Worm (Caenorhabditis elegans): Measurements from ENCODE around the gene C32B5.15.
"Not testable (repeated sequence)": the region's sequence is repeated elsewhere in the genome, so short reads cannot be mapped to it uniquely, and the experiment has no call there.

C32B5.15 gene

DNA sequence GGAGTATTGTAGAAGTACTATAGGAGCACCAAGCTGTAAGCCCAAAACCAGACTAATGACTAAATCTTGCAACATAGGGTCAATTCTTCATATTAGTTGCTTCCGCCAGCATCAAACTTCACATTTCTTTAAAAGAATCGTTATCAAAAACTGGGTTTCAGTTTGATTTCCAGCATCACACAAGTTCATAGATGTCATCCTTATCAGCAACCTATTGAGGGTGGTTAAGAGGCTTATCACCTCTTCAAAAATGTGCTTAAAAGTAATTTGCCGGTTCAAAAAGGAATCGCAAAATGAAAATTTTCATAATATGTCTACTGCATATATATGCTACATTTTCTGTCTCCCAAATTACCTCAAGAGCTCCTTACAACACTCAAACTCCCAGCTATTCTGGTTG lies 29.0 kb downstream of the C32B5.15 start, which contains the start of gene clec-43:
Gene clec-43, plus strand, starts transcription at position 294 of the 400 bp plus-strand sequence.
- TF ChIP-seq elt-4 (tag; optimal IDR thresholded peaks at IDR 0.05) (no peak), nhr-232 (tag; optimal IDR thresholded peaks at IDR 0.05) (no peak), ceh-19 (GFP tag; optimal IDR thresholded peaks at IDR 0.05) (no peak), fax-1 (tag; optimal IDR thresholded peaks at IDR 0.05) (no peak), unc-55 (GFP tag; optimal IDR thresholded peaks at IDR 0.05) (no peak), ets-4 (tag; optimal IDR thresholded peaks at IDR 0.05) (no peak), madf-2 (tag; optimal IDR thresholded peaks at IDR 0.05) (no peak), fkh-6 (tag; optimal IDR thresholded peaks at IDR 0.05) (no peak), unc-86 (tag; optimal IDR thresholded peaks at IDR 0.05) (no peak), hlh-13 (GFP tag; optimal IDR thresholded peaks at IDR 0.05) (no peak), gmeb-2 (tag; optimal IDR thresholded peaks at IDR 0.05) (no peak), dmd-4 (tag; optimal IDR thresholded peaks at IDR 0.05; ENCODE audit: borderline replicate concordance) (no peak), pag-3 (tag; optimal IDR thresholded peaks at IDR 0.05; ENCODE audit: borderline replicate concordance) (no peak), nhr-11 (tag; optimal IDR thresholded peaks at IDR 0.05) (no peak)

DNA sequence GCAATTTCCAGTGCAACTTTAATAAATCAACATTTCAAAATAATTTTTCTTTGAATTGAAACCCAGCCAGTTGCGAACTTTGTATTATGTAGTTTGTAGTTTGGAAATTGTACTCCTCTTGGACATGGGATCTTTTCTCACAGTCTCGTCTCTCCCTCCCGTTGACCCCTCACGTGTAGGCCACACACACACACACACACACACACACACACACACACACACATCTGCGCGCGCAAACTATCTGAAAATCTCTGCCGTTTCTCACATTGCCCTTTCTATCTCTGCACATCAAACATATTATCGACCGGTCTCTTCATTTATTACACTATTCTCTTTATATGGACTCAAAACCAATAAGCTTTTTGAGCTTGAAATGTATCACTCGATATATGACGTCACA lies 32.0 kb downstream of the C32B5.15 start, which contains the start of gene fbxc-36:
Gene fbxc-36, plus strand, starts transcription at position 205 of the 400 bp plus-strand sequence.
- no peak for TF ChIP-seq elt-4 (tag; optimal IDR thresholded peaks at IDR 0.05)
- peak; percentile 48 for TF ChIP-seq hlh-30 (tag; optimal IDR thresholded peaks at IDR 0.05; ENCODE audit: insufficient read depth)

DNA sequence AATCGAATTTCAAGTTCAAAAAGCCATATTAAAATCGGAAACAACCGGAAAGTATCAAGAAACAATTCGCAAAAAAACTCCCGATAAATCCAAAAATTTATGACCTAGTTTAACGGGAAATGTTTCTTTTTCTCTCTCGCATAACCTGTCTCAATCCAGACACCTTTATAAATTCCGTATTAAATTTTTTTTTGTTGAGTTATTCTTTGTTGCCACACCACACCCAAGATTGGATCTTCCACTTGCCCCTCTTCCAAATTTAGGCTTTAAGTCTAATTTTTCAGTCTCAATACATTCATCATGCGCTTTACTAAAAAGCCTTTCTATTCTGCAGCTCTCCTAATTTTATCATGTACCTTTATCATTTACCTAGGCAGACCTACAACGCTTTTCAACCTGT lies 34.2 kb downstream of the C32B5.15 start, which contains the start of gene R07C3.3:
Gene R07C3.3, plus strand, starts transcription at position 301 of the 400 bp plus-strand sequence.
- TF ChIP-seq C08G9.2 (tag; optimal IDR thresholded peaks at IDR 0.05) (no peak), ref-2 (tag; optimal IDR thresholded peaks at IDR 0.05) (no peak), ceh-24 (tag; optimal IDR thresholded peaks at IDR 0.05) (no peak), unc-55 (GFP tag; optimal IDR thresholded peaks at IDR 0.05) (no peak), tbx-7 (tag; optimal IDR thresholded peaks at IDR 0.05) (no peak), hlh-6 (tag; optimal IDR thresholded peaks at IDR 0.05) (no peak), ets-4 (tag; optimal IDR thresholded peaks at IDR 0.05) (no peak), hlh-8 (tag; optimal IDR thresholded peaks at IDR 0.05) (no peak), ceh-14 (tag; optimal IDR thresholded peaks at IDR 0.05) (no peak), tbx-2 (tag; optimal IDR thresholded peaks at IDR 0.05) (no peak), elt-2 (tag; optimal IDR thresholded peaks at IDR 0.05) (no peak)

DNA sequence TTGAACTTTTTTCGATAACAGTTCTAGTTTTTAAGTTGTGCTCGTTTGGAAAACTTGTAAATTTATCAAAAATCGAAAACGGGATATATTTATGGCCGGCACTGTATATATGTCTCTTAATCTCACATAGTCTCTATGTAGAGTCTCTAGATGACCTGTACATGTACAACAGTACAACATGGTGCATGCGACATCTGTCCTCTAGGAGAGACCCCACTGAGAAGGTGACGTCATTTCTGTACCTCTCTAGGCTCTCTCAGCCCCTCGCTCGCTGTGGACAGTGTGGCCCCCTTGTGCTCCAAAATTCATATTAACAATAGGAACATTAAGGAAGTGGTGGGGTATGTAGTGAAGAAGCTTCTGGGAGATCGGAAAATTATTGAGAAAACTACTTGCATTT lies 35.5 kb downstream of the C32B5.15 start:
- TF ChIP-seq ref-2 (tag; optimal IDR thresholded peaks at IDR 0.05) (peak; percentile 83), syd-9 (tag; optimal IDR thresholded peaks at IDR 0.05) (no peak)

DNA sequence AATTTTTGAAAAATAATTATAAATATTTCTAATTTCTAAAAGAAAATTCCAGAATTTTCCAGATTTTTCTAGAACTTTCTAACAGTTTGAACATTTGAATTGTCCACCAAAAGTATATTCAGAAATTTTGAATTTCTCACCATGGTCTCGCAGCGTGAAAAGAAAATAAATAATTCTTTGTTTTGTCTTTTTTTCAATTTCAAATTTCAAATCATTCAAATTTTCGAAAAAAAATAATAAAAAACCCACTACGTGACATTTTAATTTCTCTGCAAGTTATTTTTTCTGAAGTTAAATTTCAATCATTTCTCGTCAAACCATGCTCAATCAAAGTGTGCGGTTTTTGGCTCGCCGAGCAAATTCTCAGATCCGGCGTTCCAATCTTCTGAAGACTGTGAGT lies 40.0 kb downstream of the C32B5.15 start, which contains the start of gene acs-15:
Gene acs-15, plus strand, starts transcription at position 301 of the 400 bp plus-strand sequence.
- TF ChIP-seq ceh-31 (tag; optimal IDR thresholded peaks at IDR 0.05) = no peak
- no peak for TF ChIP-seq ceh-24 (tag; optimal IDR thresholded peaks at IDR 0.05)
- TF ChIP-seq ama-1 (optimal IDR thresholded peaks at IDR 0.05) = no peak

DNA sequence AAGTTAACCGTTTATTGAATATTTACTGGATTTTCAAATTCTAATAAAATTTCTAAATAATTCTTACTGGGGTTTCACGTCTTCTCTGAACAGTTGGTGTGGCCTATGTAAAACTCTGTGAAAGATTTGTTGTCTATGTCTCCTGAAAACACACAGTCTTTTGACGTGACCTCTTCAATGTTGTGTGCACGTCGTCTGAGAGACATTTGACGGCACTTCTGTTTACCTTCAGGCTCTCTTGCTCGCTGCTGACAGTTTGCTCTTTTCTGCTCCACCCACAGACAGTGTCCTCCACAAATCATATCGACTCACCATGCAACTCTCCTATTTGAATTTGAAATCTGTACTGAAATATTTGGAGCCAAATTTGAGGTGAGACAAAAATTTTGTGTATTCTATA lies 41.9 kb downstream of the C32B5.15 start, which contains the start of gene fbxc-34:
Gene fbxc-34, plus strand, starts transcription at position 301 of the 400 bp plus-strand sequence.
- TF ChIP-seq sox-2 (GFP tag; IDR thresholded peaks at IDR 0.05); ceh-19 (GFP tag; optimal IDR thresholded peaks at IDR 0.05); nfya-1 (tag; optimal IDR thresholded peaks at IDR 0.05): not testable (repeated sequence)

DNA sequence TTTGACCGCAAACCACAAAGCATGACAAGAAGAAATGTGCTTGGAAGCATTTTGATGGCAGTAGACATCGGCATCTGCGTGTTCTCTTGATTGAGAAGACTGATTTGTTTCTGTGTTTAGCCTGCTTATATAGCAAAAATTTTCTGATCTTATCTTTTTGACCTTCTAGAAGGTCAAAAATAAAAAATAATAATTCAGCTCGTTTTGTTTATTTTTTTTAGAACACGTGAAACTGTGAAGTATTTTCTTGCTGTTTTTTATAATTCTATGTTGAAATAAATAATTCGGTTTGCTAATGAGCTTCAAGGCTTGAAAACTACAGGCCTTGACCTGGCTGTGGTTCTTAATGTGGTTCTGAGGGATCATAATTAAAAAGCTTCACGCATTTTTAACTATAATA lies 45.4 kb downstream of the C32B5.15 start, which contains the start of gene R07C3.13:
Gene R07C3.13, minus strand, starts transcription at position 101 of the 400 bp plus-strand sequence.
- no peak for TF ChIP-seq unc-3 (GFP tag; conservative IDR thresholded peaks at IDR 0.05)
- no peak for TF ChIP-seq unc-3 (tag; optimal IDR thresholded peaks at IDR 0.05)
- TF ChIP-seq syd-9 (tag; optimal IDR thresholded peaks at IDR 0.05) = no peak
- no peak for TF ChIP-seq sdc-2 (tag; optimal IDR thresholded peaks at IDR 0.05)
- no peak for TF ChIP-seq fkh-10 (GFP tag; optimal IDR thresholded peaks at IDR 0.05)
- TF ChIP-seq sox-4 (tag; optimal IDR thresholded peaks at IDR 0.05) = no peak
- TF ChIP-seq rnt-1 (tag; optimal IDR thresholded peaks at IDR 0.05) = no peak
- TF ChIP-seq nhr-11 (tag; optimal IDR thresholded peaks at IDR 0.05) = no peak
- TF ChIP-seq dve-1 (tag; optimal IDR thresholded peaks at IDR 0.05) = no peak
- no peak for TF ChIP-seq elt-2 (tag; optimal IDR thresholded peaks at IDR 0.05)
- TF ChIP-seq fax-1 (tag; optimal IDR thresholded peaks at IDR 0.05) = no peak
- TF ChIP-seq lim-6 (tag; optimal IDR thresholded peaks at IDR 0.05) = no peak
- no peak for TF ChIP-seq pros-1 (tag; optimal IDR thresholded peaks at IDR 0.05)

Measured in whole organism, late embryonic.